Worm (Caenorhabditis elegans) whole organism, young adult: ENCODE data around the gene F38B7.2.

Experiments
- C06A6.2 ChIP-seq: fragments of 200-800 bp; sonication (Bioruptor generic); conservative IDR thresholded peaks from 2 replicates; pipeline ENCODE4 v1.3.6; 2022; ENCODE audit warnings: missing genetic modification characterization, missing compliant biosample characterization
- D2030.7 ChIP-seq: fragments of 200-800 bp; sonication (Bioruptor generic); IDR thresholded peaks from 2 replicates; pipeline ENCODE4 v1.3.6; 2022; ENCODE audit warnings: missing genetic modification reagents, missing genetic modification characterization, missing compliant biosample characterization
- F49E8.2 ChIP-seq: sonication (generic microtip); optimal IDR thresholded peaks from 3 replicates; lab custom pipeline; 2017; ENCODE audit warnings: missing genetic modification characterization, mild to moderate bottlenecking, missing compliant biosample characterization, antibody characterized with exemption, moderate library complexity; ENCODE audit not compliant: insufficient read depth
- F52B5.7 ChIP-seq: sonication (generic microtip); optimal IDR thresholded peaks from 2 replicates; lab custom pipeline; 2016; ENCODE audit warnings: mild to moderate bottlenecking, missing genetic modification characterization, missing compliant biosample characterization
- F57A8.1 ChIP-seq: fragments of 200-800 bp; sonication (Bioruptor generic); optimal IDR thresholded peaks from 2 replicates; lab custom pipeline; 2018; ENCODE audit warnings: mild to moderate bottlenecking, missing genetic modification characterization, moderate library complexity, missing compliant biosample characterization
- K11D2.4 ChIP-seq: fragments of 200-800 bp; sonication (Bioruptor generic); IDR thresholded peaks from 2 replicates; pipeline ENCODE4 v1.3.6; 2022; ENCODE audit warnings: missing genetic modification reagents, missing genetic modification characterization, missing compliant biosample characterization
- T07F8.4 ChIP-seq: sonication (generic microtip); optimal IDR thresholded peaks from 2 replicates; lab custom pipeline; 2016; ENCODE audit warnings: mild to moderate bottlenecking, missing genetic modification characterization, moderate library complexity, missing compliant biosample characterization
- Y53F4B.3 ChIP-seq: fragments of 200-800 bp; sonication (Bioruptor generic); IDR thresholded peaks from 2 replicates; pipeline ENCODE4 v1.3.6; 2022; ENCODE audit warnings: missing genetic modification reagents, missing genetic modification characterization, missing compliant biosample characterization
- Y53G8AR.9 ChIP-seq: fragments of 200-800 bp; sonication (Bioruptor generic); conservative IDR thresholded peaks from 2 replicates; pipeline ENCODE4 v1.3.6; 2022; ENCODE audit warnings: missing genetic modification reagents, missing genetic modification characterization, missing compliant biosample characterization
- Y79H2A.3 ChIP-seq: fragments of 200-800 bp; sonication (Bioruptor generic); conservative IDR thresholded peaks from 2 replicates; pipeline ENCODE4 v1.3.6; 2022; ENCODE audit warnings: missing genetic modification reagents, missing genetic modification characterization, missing compliant biosample characterization
- aptf-2 ChIP-seq: fragments of 200-800 bp; sonication (Bioruptor generic); conservative IDR thresholded peaks from 2 replicates; pipeline ENCODE4 v1.3.6; 2022; ENCODE audit warnings: missing genetic modification reagents, missing genetic modification characterization, missing compliant biosample characterization
- athp-1 ChIP-seq: sonication (generic microtip); optimal IDR thresholded peaks from 2 replicates; lab custom pipeline; 2017; ENCODE audit warnings: mild to moderate bottlenecking, missing genetic modification characterization, missing compliant biosample characterization
- attf-3 ChIP-seq: fragments of 200-800 bp; sonication (Bioruptor generic); conservative IDR thresholded peaks from 2 replicates; pipeline ENCODE4 v1.3.6; 2022; ENCODE audit warnings: missing genetic modification reagents, missing genetic modification characterization, missing compliant biosample characterization
- bed-1 ChIP-seq: fragments of 200-800 bp; sonication (Bioruptor generic); IDR thresholded peaks from 2 replicates; pipeline ENCODE4 v1.3.6; 2022; ENCODE audit warnings: missing genetic modification reagents, missing genetic modification characterization, missing compliant biosample characterization
- cebp-1 ChIP-seq, 2 experiments: fragments of 200-800 bp in 1 of 2; sonication (Bioruptor generic) in 1 of 2; sonication (generic microtip) in 1 of 2; IDR thresholded peaks in 1 of 2; optimal IDR thresholded peaks in 1 of 2; 2 replicates each; pipeline versions ENCODE4 v1.3.6 to Lab custom; 2017 to 2022; ENCODE audit warnings: missing compliant biosample characterization in 2 of 2, missing genetic modification characterization in 2 of 2, mild to moderate bottlenecking in 1 of 2, missing genetic modification reagents in 1 of 2, moderate library complexity in 1 of 2
- ceh-100 ChIP-seq: fragments of 200-800 bp; sonication (Bioruptor generic); IDR thresholded peaks from 2 replicates; pipeline ENCODE4 v1.3.6; 2022; ENCODE audit warnings: missing genetic modification reagents, missing genetic modification characterization, missing compliant biosample characterization
- ceh-27 ChIP-seq: fragments of 200-800 bp; sonication (Bioruptor generic); optimal IDR thresholded peaks from 2 replicates; lab custom pipeline; 2018; ENCODE audit warnings: mild to moderate bottlenecking, missing genetic modification characterization, moderate library complexity, missing compliant biosample characterization
- ceh-79 ChIP-seq: sonication (generic microtip); optimal IDR thresholded peaks from 2 replicates; lab custom pipeline; 2017; ENCODE audit warnings: mild to moderate bottlenecking, missing genetic modification characterization, missing compliant biosample characterization
- chd-7 ChIP-seq: sonication (generic microtip); optimal IDR thresholded peaks from 2 replicates; lab custom pipeline; 2016; ENCODE audit warnings: mild to moderate bottlenecking, missing genetic modification characterization, moderate library complexity, missing compliant biosample characterization
- efl-1 ChIP-seq: fragments of 150-350 bp; optimal IDR thresholded peaks from 2 replicates; lab custom pipeline; 2014; ENCODE audit warnings: missing biosample characterization, missing genetic modification reagents, missing genetic modification characterization
- fkh-3 ChIP-seq: sonication (generic microtip); optimal IDR thresholded peaks from 2 replicates; lab custom pipeline; 2016; ENCODE audit warnings: mild to moderate bottlenecking, missing genetic modification characterization, missing compliant biosample characterization
- gei-17 ChIP-seq: fragments of 200-800 bp; sonication (Bioruptor generic); optimal IDR thresholded peaks from 2 replicates; lab custom pipeline; 2018; ENCODE audit warnings: mild to moderate bottlenecking, missing genetic modification characterization, missing compliant biosample characterization
- hlh-12 ChIP-seq: sonication (generic microtip); optimal IDR thresholded peaks from 2 replicates; lab custom pipeline; 2016; ENCODE audit warnings: missing genetic modification characterization, missing compliant biosample characterization
- hlh-26 ChIP-seq: fragments of 200-800 bp; sonication (Bioruptor generic); conservative IDR thresholded peaks from 2 replicates; pipeline ENCODE4 v1.3.6; 2022; ENCODE audit warnings: missing genetic modification reagents, missing genetic modification characterization, missing compliant biosample characterization
- let-607 ChIP-seq, 2 experiments: fragments of 200-800 bp in 1 of 2; sonication (Bioruptor generic) in 1 of 2; sonication (generic microtip) in 1 of 2; optimal IDR thresholded peaks; 2 replicates each; lab custom pipeline; 2016 to 2018; ENCODE audit warnings: mild to moderate bottlenecking in 2 of 2, missing compliant biosample characterization in 2 of 2, missing genetic modification characterization in 2 of 2, moderate library complexity in 2 of 2, missing genotype in 1 of 2
- lin-40 ChIP-seq: sonication (generic microtip); optimal IDR thresholded peaks from 2 replicates; lab custom pipeline; 2016; ENCODE audit warnings: missing genetic modification characterization, mild to moderate bottlenecking, missing compliant biosample characterization, missing genotype, missing genetic modification reagents
- lsl-1 ChIP-seq: fragments of 200-800 bp; sonication (Bioruptor generic); optimal IDR thresholded peaks from 2 replicates; lab custom pipeline; 2018; ENCODE audit warnings: mild to moderate bottlenecking, missing genetic modification characterization, moderate library complexity, missing compliant biosample characterization
- lsy-27 ChIP-seq: sonication (generic microtip); optimal IDR thresholded peaks from 2 replicates; lab custom pipeline; 2017; ENCODE audit warnings: missing genetic modification characterization, mild to moderate bottlenecking, missing compliant biosample characterization, antibody characterized with exemption, missing genotype, borderline replicate concordance; ENCODE audit not compliant: insufficient read depth
- madf-10 ChIP-seq: sonication (generic microtip); optimal IDR thresholded peaks from 2 replicates; lab custom pipeline; 2016; ENCODE audit warnings: mild to moderate bottlenecking, missing genetic modification characterization, missing compliant biosample characterization
- madf-3 ChIP-seq: fragments of 200-800 bp; sonication (Bioruptor generic); IDR thresholded peaks from 2 replicates; pipeline ENCODE4 v1.3.6; 2022; ENCODE audit warnings: missing genetic modification reagents, missing genetic modification characterization, missing compliant biosample characterization
- mel-28 ChIP-seq: sonication (generic microtip); optimal IDR thresholded peaks from 2 replicates; lab custom pipeline; 2016; ENCODE audit warnings: borderline replicate concordance, mild to moderate bottlenecking, missing genetic modification characterization, missing compliant biosample characterization
- nfya-1 ChIP-seq: sonication (generic microtip); optimal IDR thresholded peaks from 2 replicates; lab custom pipeline; 2017; ENCODE audit warnings: antibody characterized with exemption, missing compliant biosample characterization, missing genetic modification characterization, borderline replicate concordance; ENCODE audit not compliant: insufficient read depth
- nhr-27 ChIP-seq: fragments of 200-800 bp; sonication (Bioruptor generic); optimal IDR thresholded peaks from 2 replicates; lab custom pipeline; 2018; ENCODE audit warnings: mild to moderate bottlenecking, missing genetic modification characterization, moderate library complexity, missing compliant biosample characterization
- repo-1 ChIP-seq: sonication (generic microtip); optimal IDR thresholded peaks from 2 replicates; lab custom pipeline; 2017; ENCODE audit warnings: mild to moderate bottlenecking, missing genetic modification characterization, missing compliant biosample characterization
- sea-2 ChIP-seq: fragments of 200-800 bp; sonication (Bioruptor generic); IDR thresholded peaks from 2 replicates; pipeline ENCODE4 v1.3.6; 2022; ENCODE audit warnings: missing genetic modification characterization, missing compliant biosample characterization
- snpc-1.1 ChIP-seq: sonication (generic microtip); optimal IDR thresholded peaks from 2 replicates; lab custom pipeline; 2017; ENCODE audit warnings: missing genetic modification characterization, mild to moderate bottlenecking, missing compliant biosample characterization, antibody characterized with exemption, moderate library complexity, missing genotype, missing genetic modification reagents; ENCODE audit not compliant: insufficient read depth
- snpc-3.4 ChIP-seq: sonication (generic microtip); optimal IDR thresholded peaks from 2 replicates; lab custom pipeline; 2017; ENCODE audit warnings: missing genetic modification characterization, mild to moderate bottlenecking, missing compliant biosample characterization, antibody characterized with exemption, moderate library complexity, missing genotype, missing genetic modification reagents
- snpc-4 ChIP-seq, 5 experiments: fragments of 150-350 bp in 1 of 5; sonication (generic microtip) in 4 of 5; optimal IDR thresholded peaks; 2 replicates each; lab custom pipeline; 2014 to 2018; ENCODE audit warnings: missing genetic modification characterization in 5 of 5, missing biosample characterization in 3 of 5, antibody characterized with exemption in 2 of 5, mild to moderate bottlenecking in 2 of 5, missing compliant biosample characterization in 2 of 5, missing genotype in 2 of 5, moderate library complexity in 2 of 5, missing genetic modification reagents in 1 of 5
- somi-1 ChIP-seq: fragments of 200-800 bp; sonication (Bioruptor generic); optimal IDR thresholded peaks from 2 replicates; lab custom pipeline; 2018; ENCODE audit warnings: mild to moderate bottlenecking, missing genetic modification characterization, missing compliant biosample characterization
- ztf-18 ChIP-seq: sonication (generic microtip); optimal IDR thresholded peaks from 2 replicates; lab custom pipeline; 2016; ENCODE audit warnings: missing genotype, mild to moderate bottlenecking, missing genetic modification characterization, missing compliant biosample characterization
- ztf-25 ChIP-seq: fragments of 200-800 bp; sonication (Bioruptor generic); IDR thresholded peaks from 2 replicates; pipeline ENCODE4 v1.3.6; 2022; ENCODE audit warnings: missing genetic modification reagents, missing genetic modification characterization, missing compliant biosample characterization
- ztf-28 ChIP-seq: fragments of 200-800 bp; sonication (Bioruptor generic); IDR thresholded peaks from 2 replicates; pipeline ENCODE4 v1.3.6; 2022; ENCODE audit warnings: missing genetic modification reagents, missing genetic modification characterization, missing compliant biosample characterization

Gene F38B7.2

DNA sequence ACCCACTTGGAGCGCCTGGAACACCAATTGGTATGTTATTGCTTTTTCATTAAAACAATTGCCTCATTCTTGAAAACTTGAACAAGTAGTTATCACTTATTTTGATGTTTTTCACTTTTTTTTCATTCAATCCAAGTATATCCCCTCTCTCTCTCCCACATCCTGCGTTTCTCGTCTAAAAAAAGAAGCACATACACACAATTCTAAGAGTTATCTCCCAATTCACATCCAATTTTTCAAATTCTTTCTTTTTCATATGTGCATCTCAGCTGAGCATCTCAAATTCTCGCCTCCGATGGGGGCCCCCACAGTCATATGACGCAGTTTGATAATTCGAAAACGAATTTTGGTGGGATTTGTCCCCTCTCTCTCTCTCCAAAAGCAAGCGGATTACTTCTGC lies 7.1 kb upstream of the F38B7.2 start:
- TF ChIP-seq lin-40 (no peak), madf-10 (no peak), C06A6.2 (GFP tag; lab: Robert Waterston, UW) (no peak), hlh-12 (tag; lab: Kevin White, UChicago) (no peak), ztf-28 (GFP tag; lab: Robert Waterston, UW) (no peak), Y79H2A.3 (GFP tag; lab: Robert Waterston, UW) (no peak), attf-3 (GFP tag; lab: Robert Waterston, UW) (no peak), nfya-1 (no peak), mel-28 (tag; lab: Kevin White, UChicago) (no peak), ceh-27 (GFP tag; lab: Kevin White, UChicago) (no peak), hlh-26 (GFP tag; lab: Robert Waterston, UW) (no peak), F57A8.1 (GFP tag; lab: Kevin White, UChicago) (no peak), ztf-18 (tag; lab: Kevin White, UChicago) (no peak), athp-1 (no peak), fkh-3 (tag; lab: Kevin White, UChicago) (no peak), snpc-4 (GFP tag; optimal IDR thresholded peaks at IDR 0.05; lab: Kevin White, UChicago) (no peak), snpc-4 (tag; optimal IDR thresholded peaks at IDR 0.05; lab: Kevin White, UChicago) (no peak), F49E8.2 (tag; lab: Kevin White, UChicago) (no peak), snpc-1.1 (tag; lab: Kevin White, UChicago) (no peak), lsy-27 (no peak)

DNA sequence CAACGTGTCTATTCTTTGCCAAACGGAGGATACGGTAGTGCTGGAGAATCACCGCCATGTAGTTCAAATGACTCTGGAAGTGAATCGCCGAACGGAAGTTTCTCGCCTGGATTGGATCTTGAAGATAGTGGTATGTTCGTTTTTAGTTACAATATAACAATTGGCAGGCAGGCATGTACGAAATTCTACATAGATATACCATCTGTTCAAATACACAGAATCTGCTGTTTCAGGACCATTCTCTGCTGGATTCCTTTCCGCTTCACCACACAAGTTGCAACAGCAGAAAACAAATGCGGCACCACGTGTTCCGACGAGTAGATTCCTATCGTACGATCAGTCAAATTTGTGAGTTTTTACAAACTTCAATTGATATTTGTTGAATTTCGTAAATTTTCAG lies 4.3 kb upstream of the F38B7.2 start:
- TF ChIP-seq repo-1, result no peak
- TF ChIP-seq snpc-1.1 (tag; lab: Kevin White, UChicago), result no peak
- no peak for TF ChIP-seq aptf-2 (GFP tag; lab: Robert Waterston, UW)
- no peak for TF ChIP-seq K11D2.4 (GFP tag; lab: Robert Waterston, UW)
- TF ChIP-seq, all 124 proteins: peak for 0

DNA sequence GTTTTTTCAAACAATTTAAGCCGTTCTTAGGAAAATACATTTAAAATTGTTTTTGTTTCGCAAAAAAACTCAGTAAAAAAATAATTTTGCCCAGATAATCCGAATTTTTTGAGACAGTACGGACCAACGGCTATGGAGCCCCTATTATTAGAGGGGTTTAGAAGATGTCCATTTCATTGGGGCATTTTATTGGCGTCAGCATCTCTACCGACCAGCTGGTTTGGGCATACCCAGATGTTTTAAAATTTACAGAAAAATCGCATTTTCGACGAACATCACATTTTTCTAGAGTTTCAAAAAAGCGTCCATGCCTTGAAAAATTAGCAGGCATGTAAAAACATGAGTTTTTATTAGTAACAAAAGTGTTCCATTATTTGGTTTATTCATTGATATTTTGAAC lies 2.5 kb upstream of the F38B7.2 start:
- 0 out of 2 replicates have a peak, but pooled peaks have one; percentile 21 for TF ChIP-seq Y53G8AR.9 (GFP tag; lab: Robert Waterston, UW)
- peak in 1 of 2 experiments; percentile 20 for TF ChIP-seq let-607 (tag; optimal IDR thresholded peaks at IDR 0.05; lab: Kevin White, UChicago)
- peak; percentile 3 for TF ChIP-seq gei-17 (GFP tag; lab: Kevin White, UChicago)
- peak; percentile 6 for TF ChIP-seq ceh-79 (tag; lab: Kevin White, UChicago)
- peak; percentile 44 for TF ChIP-seq chd-7
- 0 out of 2 replicates have a peak, but pooled peaks have one; percentile 32 for TF ChIP-seq attf-3 (GFP tag; lab: Robert Waterston, UW)
- 0 out of 2 replicates have a peak, but pooled peaks have one; percentile 7 for TF ChIP-seq aptf-2 (GFP tag; lab: Robert Waterston, UW)
- 0 out of 2 replicates have a peak, but pooled peaks have one; percentile 54 for TF ChIP-seq ztf-28 (GFP tag; lab: Robert Waterston, UW)
- no peak for TF ChIP-seq T07F8.4 (tag; lab: Kevin White, UChicago)
- 0 out of 2 replicates have a peak, but pooled peaks have one; percentile 38 for TF ChIP-seq madf-3 (GFP tag; lab: Robert Waterston, UW)
- TF ChIP-seq snpc-3.4 (tag; lab: Kevin White, UChicago), result no peak
- no peak for TF ChIP-seq nhr-27 (tag; lab: Kevin White, UChicago)
- TF ChIP-seq ceh-100 (GFP tag; lab: Robert Waterston, UW), result peak; percentile 19; the same call in 1 of the 2 replicates
- peak; percentile 43; the same call in 1 of the 2 replicates for TF ChIP-seq K11D2.4 (GFP tag; lab: Robert Waterston, UW)
- TF ChIP-seq Y53F4B.3, result 0 out of 2 replicates have a peak, but pooled peaks have one; percentile 34
- peak; percentile 76 for TF ChIP-seq F52B5.7 (tag; lab: Kevin White, UChicago)
- no peak for TF ChIP-seq sea-2 (GFP tag; lab: Robert Waterston, UW)
- peak; percentile 67; the same call in 1 of the 2 replicates for TF ChIP-seq ztf-25 (GFP tag; lab: Robert Waterston, UW)
- TF ChIP-seq D2030.7, result no peak
- peak; percentile 37; the same call in 1 of the 2 replicates for TF ChIP-seq cebp-1 (GFP tag; IDR thresholded peaks at IDR 0.05; lab: Robert Waterston, UW)
- peak; percentile 68 for TF ChIP-seq cebp-1 (tag; optimal IDR thresholded peaks at IDR 0.05; lab: Kevin White, UChicago)
- TF ChIP-seq lsl-1 (GFP tag; lab: Kevin White, UChicago), result no peak
- no peak for TF ChIP-seq efl-1 (GFP tag; lab: Kevin White, UChicago)
- 0 out of 2 replicates have a peak, but pooled peaks have one; percentile 46 for TF ChIP-seq bed-1 (GFP tag; lab: Robert Waterston, UW)
- peak; percentile 30 for TF ChIP-seq somi-1 (GFP tag; lab: Kevin White, UChicago)
